Fruit fly (Drosophila melanogaster): ENCODE data around the gene AdipoR.

The AdipoR gene

dm6 chr3R:22590668-22591275, 43.1 kb upstream of the AdipoR start:
- no peak; the same call in 1 of the 2 replicates for TF ChIP-seq CG4730 (GFP tag; IDR thresholded peaks at IDR 0.05)
- TF ChIP-seq CG10959 (GFP tag; IDR thresholded peaks at IDR 0.05), result peak; percentile 47; the same call in 1 of the 2 replicates
- peak; percentile 83 for TF ChIP-seq CG2712 (tag; optimal IDR thresholded peaks at IDR 0.05)
- TF ChIP-seq gsb (GFP tag; IDR thresholded peaks at IDR 0.05), result no peak
- TF ChIP-seq crp (GFP tag; optimal IDR thresholded peaks at IDR 0.05), result no peak
- TF ChIP-seq CG6765 (GFP tag; optimal IDR thresholded peaks at IDR 0.05), result no peak
- peak; percentile 23 to 72 for TF ChIP-seq Hr51 (GFP tag; optimal IDR thresholded peaks at IDR 0.05)
- no peak for TF ChIP-seq pb (GFP tag; optimal IDR thresholded peaks at IDR 0.05)
- peak; percentile 40; the same call in 1 of the 2 replicates for TF ChIP-seq CG4360 (GFP tag; IDR thresholded peaks at IDR 0.05)
- peak; percentile 84 for TF ChIP-seq phol (tag; optimal IDR thresholded peaks at IDR 0.05)
- TF ChIP-seq CG31224 (GFP tag; IDR thresholded peaks at IDR 0.05), result no peak
- peak; percentile 83 for TF ChIP-seq CG9727 (GFP tag; optimal IDR thresholded peaks at IDR 0.05)
- no peak for TF ChIP-seq sc (optimal IDR thresholded peaks at IDR 0.05)
- peak; percentile 79 for TF ChIP-seq sc (GFP tag; optimal IDR thresholded peaks at IDR 0.05)
- TF ChIP-seq Side (GFP tag; optimal IDR thresholded peaks at IDR 0.05), result peak; percentile 45
- TF ChIP-seq p53 (GFP tag; optimal IDR thresholded peaks at IDR 0.05), result no peak
- no peak for TF ChIP-seq Dbx (GFP tag; IDR thresholded peaks at IDR 0.05)
- no peak for TF ChIP-seq sob (GFP tag; IDR thresholded peaks at IDR 0.05)
- TF ChIP-seq CG7786 (GFP tag; optimal IDR thresholded peaks at IDR 0.05), result peak; percentile 19
- TF ChIP-seq CG13123 (GFP tag; optimal IDR thresholded peaks at IDR 0.05), result peak; percentile 18
- TF ChIP-seq CG11085 (GFP tag; IDR thresholded peaks at IDR 0.05), result no peak
- peak; percentile 20 for TF ChIP-seq CG30020 (tag; optimal IDR thresholded peaks at IDR 0.05)
- TF ChIP-seq lilli (GFP tag; optimal IDR thresholded peaks at IDR 0.05), result peak; percentile 55
- TF ChIP-seq dmrt99B (tag; optimal IDR thresholded peaks at IDR 0.05), result peak; percentile 67
- peak; percentile 37 for TF ChIP-seq esg (GFP tag; conservative IDR thresholded peaks at IDR 0.05)
- peak; percentile 39 for TF ChIP-seq Camta (GFP tag; optimal IDR thresholded peaks at IDR 0.05)
- TF ChIP-seq CG15696 (tag; optimal IDR thresholded peaks at IDR 0.05), result peak; percentile 64
- TF ChIP-seq unpg (GFP tag; optimal IDR thresholded peaks at IDR 0.05), result peak; percentile 47
- TF ChIP-seq peb (GFP tag; IDR thresholded peaks at IDR 0.05), result no peak
- TF ChIP-seq Hr39 (optimal IDR thresholded peaks at IDR 0.05), result no peak
- no peak for TF ChIP-seq CG15514 (GFP tag; optimal IDR thresholded peaks at IDR 0.05)
- TF ChIP-seq trh (GFP tag; optimal IDR thresholded peaks at IDR 0.05), result peak; percentile 22
- peak; percentile 64 for TF ChIP-seq Xbp1 (GFP tag; optimal IDR thresholded peaks at IDR 0.05)
- TF ChIP-seq CG10366 (GFP tag; IDR thresholded peaks at IDR 0.05), result peak; percentile 37; the same call in 1 of the 2 replicates
- TF ChIP-seq ato (GFP tag; IDR thresholded peaks at IDR 0.05; ENCODE audit: partially characterized antibody), result no peak
- peak; percentile 60 for TF ChIP-seq CG12659 (GFP tag; optimal IDR thresholded peaks at IDR 0.05)
- TF ChIP-seq fru (optimal IDR thresholded peaks at IDR 0.05), result no peak
- TF ChIP-seq amos (GFP tag; IDR thresholded peaks at IDR 0.05; ENCODE audit: partially characterized antibody), result no peak
- no peak for TF ChIP-seq CG13296 (GFP tag; optimal IDR thresholded peaks at IDR 0.05)
- peak; percentile 1 for TF ChIP-seq Sry-β (GFP tag; optimal IDR thresholded peaks at IDR 0.05)
- TF ChIP-seq grau (tag; optimal IDR thresholded peaks at IDR 0.05), result peak; percentile 69
- peak; percentile 69 for TF ChIP-seq Asciz (GFP tag; optimal IDR thresholded peaks at IDR 0.05)
- TF ChIP-seq CG15073 (GFP tag; optimal IDR thresholded peaks at IDR 0.05), result no peak
- no peak for TF ChIP-seq CG9797 (GFP tag; optimal IDR thresholded peaks at IDR 0.05)
- no peak for TF ChIP-seq CG9932 (GFP tag; IDR thresholded peaks at IDR 0.05)
- TF ChIP-seq bcd (GFP tag; optimal IDR thresholded peaks at IDR 0.05), result peak; percentile 63
- no peak for TF ChIP-seq dysf (GFP tag; IDR thresholded peaks at IDR 0.05)
- no peak for TF ChIP-seq CG3847 (GFP tag; IDR thresholded peaks at IDR 0.05)
- no peak for TF ChIP-seq pfk (GFP tag; optimal IDR thresholded peaks at IDR 0.05)
- no peak for TF ChIP-seq CG8944 (GFP tag; optimal IDR thresholded peaks at IDR 0.05)
- peak; percentile 50 to 70 for TF ChIP-seq bsh (GFP tag; optimal IDR thresholded peaks at IDR 0.05)
